Fruit fly (Drosophila melanogaster): ENCODE data around the gene Tcs6.

DNA sequence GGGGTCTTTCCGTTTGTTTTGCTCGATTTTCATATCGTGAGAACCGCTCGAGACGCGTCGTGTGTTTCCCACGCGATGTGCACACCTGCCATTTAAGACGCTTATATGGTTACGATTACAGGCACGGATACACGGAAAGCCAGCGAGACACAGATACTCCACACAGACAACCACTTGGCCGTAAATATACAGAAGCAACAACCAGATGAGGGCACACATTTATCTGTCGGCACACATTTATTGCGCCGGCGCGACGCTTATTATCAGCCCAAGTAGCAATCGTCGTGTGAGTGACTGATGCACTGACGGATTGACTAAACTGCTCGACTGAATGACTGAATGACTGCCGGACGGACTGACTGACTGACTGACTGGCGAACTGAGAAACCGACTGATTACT lies 27.5 kb downstream of the Tcs6 start:
- no peak for TF ChIP-seq psq (optimal IDR thresholded peaks at IDR 0.05)
- no peak for TF ChIP-seq ttk (optimal IDR thresholded peaks at IDR 0.05)
- no peak for TF ChIP-seq insv (optimal IDR thresholded peaks at IDR 0.05)
- no peak for TF ChIP-seq h (optimal IDR thresholded peaks at IDR 0.05)
- TF ChIP-seq Sin3A (optimal IDR thresholded peaks at IDR 0.05) = no peak
